Fruit fly (Drosophila melanogaster): ENCODE data around the gene AlkB.

DNA sequence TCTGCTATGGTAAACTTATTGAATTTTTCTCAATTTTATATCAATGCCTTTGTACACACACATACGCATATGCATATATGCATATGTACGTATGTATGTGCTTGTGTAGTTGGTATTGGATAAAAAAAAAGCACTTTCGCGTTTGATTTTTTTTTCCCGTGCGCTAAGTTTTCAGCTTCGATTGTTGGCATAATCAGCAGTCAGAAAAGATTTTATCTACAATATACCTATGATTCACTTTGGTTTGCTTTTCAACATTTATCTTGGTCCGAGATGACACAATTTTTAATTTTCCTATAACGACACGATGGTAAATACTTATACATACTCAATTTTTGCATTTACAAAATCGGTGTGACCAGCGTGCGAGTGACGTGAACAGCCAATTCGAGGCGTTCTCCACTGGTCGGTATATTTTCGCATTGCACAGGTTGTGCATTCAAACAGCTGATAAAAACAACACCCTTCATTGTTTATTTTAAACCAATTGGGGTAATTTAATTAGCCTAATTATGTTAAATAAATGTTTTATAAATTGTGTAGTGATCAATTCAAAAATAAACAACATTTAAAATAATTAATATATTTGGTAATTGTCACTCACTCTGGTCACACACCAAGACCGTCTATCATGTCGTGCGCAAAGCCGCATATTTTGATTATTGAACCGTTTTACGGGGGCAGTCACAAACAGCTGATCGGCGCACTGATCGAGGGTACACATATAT is 6.3 kb downstream of the AlkB start, which contains the start of the genes UBL3 and CG15914:
- TF ChIP-seq pan (optimal IDR thresholded peaks at IDR 0.05): no peak
- TF ChIP-seq psq (optimal IDR thresholded peaks at IDR 0.05): no peak

Measured in whole organism.